Worm (Caenorhabditis elegans): Measurements from ENCODE around the gene nhr-63.

nhr-63 gene

ce11 chrV:16002288-16002687 is at the start of gene nhr-63:
Gene nhr-63, plus strand, starts transcription at chrV:16002588.
- TF ChIP-seq mep-1 (tag; optimal IDR thresholded peaks at IDR 0.05): no peak
- TF ChIP-seq skn-1 (tag; optimal IDR thresholded peaks at IDR 0.05): no peak
- no peak for TF ChIP-seq zfp-3 (GFP tag; conservative IDR thresholded peaks at IDR 0.05)

ce11 chrV:15952762-15953161 is 49.6 kb upstream of the nhr-63 start, which contains the start of gene srw-56:
Gene srw-56, minus strand, starts transcription at chrV:15952862.
- TF ChIP-seq gei-8 (GFP tag; optimal IDR thresholded peaks at IDR 0.05) (no peak), F26F4.8 (GFP tag; conservative IDR thresholded peaks at IDR 0.05) (no peak), lin-29 (GFP tag; IDR thresholded peaks at IDR 0.05) (no peak)

- TF ChIP-seq mdt-29 (GFP tag; IDR thresholded peaks at IDR 0.05): no peak
- TF ChIP-seq ama-1 (optimal IDR thresholded peaks at IDR 0.05): no peak
- TF ChIP-seq pqm-1 (tag; optimal IDR thresholded peaks at IDR 0.05): no peak
- TF ChIP-seq arid-1 (GFP tag; conservative IDR thresholded peaks at IDR 0.05): no peak
- no peak for TF ChIP-seq ceh-28 (tag; optimal IDR thresholded peaks at IDR 0.05)
- TF ChIP-seq hmg-1.1 (GFP tag; IDR thresholded peaks at IDR 0.05): no peak
- no peak for TF ChIP-seq fos-1 (tag; optimal IDR thresholded peaks at IDR 0.05)
- no peak for TF ChIP-seq tra-1 (GFP tag; IDR thresholded peaks at IDR 0.05)
- TF ChIP-seq nhr-25 (tag; optimal IDR thresholded peaks at IDR 0.05; ENCODE audit: borderline replicate concordance, insufficient read depth): no peak
- no peak for TF ChIP-seq hlh-30 (tag; optimal IDR thresholded peaks at IDR 0.05; ENCODE audit: insufficient read depth)
- TF ChIP-seq F49E8.2 (tag; optimal IDR thresholded peaks at IDR 0.05; ENCODE audit: borderline replicate concordance): no peak
- no peak for TF ChIP-seq D1046.2 (GFP tag; IDR thresholded peaks at IDR 0.05)
- TF ChIP-seq ceh-82 (tag; optimal IDR thresholded peaks at IDR 0.05): no peak
- TF ChIP-seq zfp-3 (GFP tag; conservative IDR thresholded peaks at IDR 0.05): no peak
- no peak for TF ChIP-seq Y5F2A.4 (GFP tag; optimal IDR thresholded peaks at IDR 0.05)
- no peak for TF ChIP-seq T26A8.4 (GFP tag; IDR thresholded peaks at IDR 0.05)
- no peak for TF ChIP-seq vab-7 (GFP tag; IDR thresholded peaks at IDR 0.05)
- TF ChIP-seq nhr-76 (tag; optimal IDR thresholded peaks at IDR 0.05): no peak
- no peak for TF ChIP-seq lsy-2 (tag; optimal IDR thresholded peaks at IDR 0.05)
These were observed 47.5 kb upstream of the nhr-63 start, which contains the start of gene srw-57 for ce11 chrV:15954932-15955331. Gene srw-57, minus strand, starts transcription at chrV:15955032.

- no peak for TF ChIP-seq dve-1 (tag; optimal IDR thresholded peaks at IDR 0.05; ENCODE audit: insufficient read depth)
- no peak for TF ChIP-seq mxl-3 (GFP tag; optimal IDR thresholded peaks at IDR 0.05)
- peak; percentile 29 for TF ChIP-seq aha-1 (tag)
- no peak for TF ChIP-seq F10B5.3 (tag; optimal IDR thresholded peaks at IDR 0.05)
These were observed 46.9 kb upstream of the nhr-63 start, which contains the start of gene srh-186 for ce11 chrV:15955497-15955896. Gene srh-186, plus strand, starts transcription at chrV:15955797.

ce11 chrV:15957098-15957497 is 45.3 kb upstream of the nhr-63 start, which contains the start of gene F36G9.3:
Gene F36G9.3, plus strand, starts transcription at chrV:15957398.
- TF ChIP-seq jun-1 (tag; optimal IDR thresholded peaks at IDR 0.05) (no peak), ama-1 (optimal IDR thresholded peaks at IDR 0.05) (no peak), lsy-2 (tag; optimal IDR thresholded peaks at IDR 0.05) (no peak), ceh-32 (tag; optimal IDR thresholded peaks at IDR 0.05; ENCODE audit: poor library complexity) (no peak), rbr-2 (tag; optimal IDR thresholded peaks at IDR 0.05) (no peak), hlh-30 (tag; optimal IDR thresholded peaks at IDR 0.05; ENCODE audit: insufficient read depth) (no peak), arid-1 (GFP tag; conservative IDR thresholded peaks at IDR 0.05) (no peak), zfp-3 (GFP tag; conservative IDR thresholded peaks at IDR 0.05) (no peak), ctbp-1 (GFP tag; IDR thresholded peaks at IDR 0.05) (no peak), Y105C5A.15 (GFP tag; IDR thresholded peaks at IDR 0.05) (no peak), cey-2 (tag; optimal IDR thresholded peaks at IDR 0.05; ENCODE audit: borderline replicate concordance, insufficient read depth) (no peak), snpc-4 (tag; optimal IDR thresholded peaks at IDR 0.05) (no peak), Y75B8A.6 (GFP tag; IDR thresholded peaks at IDR 0.05) (no peak), snpc-1.2 (GFP tag; IDR thresholded peaks at IDR 0.05) (no peak), tag-97 (GFP tag; IDR thresholded peaks at IDR 0.05) (no peak), aly-2 (tag; optimal IDR thresholded peaks at IDR 0.05) (no peak)

All from whole organism, L4 larva.